Worm (Caenorhabditis elegans): ENCODE results near the gene srw-102.

- TF ChIP-seq pros-1 (tag; optimal IDR thresholded peaks at IDR 0.05) (no peak), eyg-1 (tag; optimal IDR thresholded peaks at IDR 0.05) (no peak), nfya-1 (tag; optimal IDR thresholded peaks at IDR 0.05) (no peak), lin-11 (tag; optimal IDR thresholded peaks at IDR 0.05) (no peak), dve-1 (tag; optimal IDR thresholded peaks at IDR 0.05) (no peak), sox-4 (tag; optimal IDR thresholded peaks at IDR 0.05) (no peak), pha-4 (tag; optimal IDR thresholded peaks at IDR 0.05) (no peak), ahr-1 (tag; optimal IDR thresholded peaks at IDR 0.05) (no peak), ama-1 (optimal IDR thresholded peaks at IDR 0.05) (no peak), ceh-45 (GFP tag; IDR thresholded peaks at IDR 0.05) (no peak), ets-4 (tag; optimal IDR thresholded peaks at IDR 0.05) (no peak), fkh-10 (GFP tag; optimal IDR thresholded peaks at IDR 0.05) (no peak), T23F11.4 (GFP tag; optimal IDR thresholded peaks at IDR 0.05) (no peak), sox-2 (GFP tag; IDR thresholded peaks at IDR 0.05) (no peak)
These were observed 41.8 kb upstream of the srw-102 start, which contains the start of gene srw-98 for ce11 chrV:1678228-1678627.
